Worm (Caenorhabditis elegans) whole organism, young adult: Measurements from ENCODE around the gene F15G9.2.

Experiments used
- B0019.2 ChIP-seq: fragments of 200-800 bp; sonication (Bioruptor generic); conservative IDR thresholded peaks from 2 replicates; pipeline ENCODE4 v1.3.6; 2022; ENCODE audit warnings: missing genetic modification reagents, missing genetic modification characterization, missing compliant biosample characterization
- C17E4.6 ChIP-seq: fragments of 200-800 bp; sonication (Bioruptor generic); IDR thresholded peaks from 2 replicates; pipeline ENCODE4 v1.3.6; 2022; ENCODE audit warnings: missing genetic modification reagents, missing genetic modification characterization, missing compliant biosample characterization
- K11D2.4 ChIP-seq: fragments of 200-800 bp; sonication (Bioruptor generic); IDR thresholded peaks from 2 replicates; pipeline ENCODE4 v1.3.6; 2022; ENCODE audit warnings: missing genetic modification reagents, missing genetic modification characterization, missing compliant biosample characterization
- K12H6.12 ChIP-seq: fragments of 200-800 bp; sonication (Bioruptor generic); optimal IDR thresholded peaks from 2 replicates; lab custom pipeline; 2018; ENCODE audit warnings: mild to moderate bottlenecking, missing genetic modification characterization, missing compliant biosample characterization
- T07F8.4 ChIP-seq: sonication (generic microtip); optimal IDR thresholded peaks from 2 replicates; lab custom pipeline; 2016; ENCODE audit warnings: mild to moderate bottlenecking, missing genetic modification characterization, moderate library complexity, missing compliant biosample characterization
- Y67H2A.10 ChIP-seq: fragments of 200-800 bp; sonication (Bioruptor generic); conservative IDR thresholded peaks from 2 replicates; pipeline ENCODE4 v1.3.6; 2022; ENCODE audit warnings: missing genetic modification reagents, missing genetic modification characterization, missing compliant biosample characterization
- attf-5 ChIP-seq: fragments of 200-800 bp; sonication (Bioruptor generic); optimal IDR thresholded peaks from 2 replicates; lab custom pipeline; 2018; ENCODE audit warnings: mild to moderate bottlenecking, missing genetic modification characterization, missing compliant biosample characterization
- ceh-27 ChIP-seq: fragments of 200-800 bp; sonication (Bioruptor generic); optimal IDR thresholded peaks from 2 replicates; lab custom pipeline; 2018; ENCODE audit warnings: mild to moderate bottlenecking, missing genetic modification characterization, moderate library complexity, missing compliant biosample characterization
- efl-1 ChIP-seq: fragments of 150-350 bp; optimal IDR thresholded peaks from 2 replicates; lab custom pipeline; 2014; ENCODE audit warnings: missing biosample characterization, missing genetic modification reagents, missing genetic modification characterization
- egl-18 ChIP-seq: fragments of 200-800 bp; sonication (Bioruptor generic); IDR thresholded peaks from 2 replicates; pipeline ENCODE4 v1.3.6; 2022; ENCODE audit warnings: missing genetic modification reagents, missing genetic modification characterization, missing compliant biosample characterization
- hmg-20 ChIP-seq: fragments of 200-800 bp; sonication (Bioruptor generic); IDR thresholded peaks from 2 replicates; pipeline ENCODE4 v1.3.6; 2022; ENCODE audit warnings: missing genetic modification reagents, missing genetic modification characterization, missing compliant biosample characterization
- let-526 ChIP-seq: fragments of 200-800 bp; sonication (Bioruptor generic); IDR thresholded peaks from 2 replicates; pipeline ENCODE4 v1.3.6; 2022; ENCODE audit warnings: missing genetic modification reagents, missing genetic modification characterization, missing compliant biosample characterization
- lin-26 ChIP-seq: fragments of 200-800 bp; sonication (Bioruptor generic); IDR thresholded peaks from 2 replicates; pipeline ENCODE4 v1.3.6; 2022; ENCODE audit warnings: missing genetic modification reagents, missing genetic modification characterization, missing compliant biosample characterization
- lin-40 ChIP-seq: sonication (generic microtip); optimal IDR thresholded peaks from 2 replicates; lab custom pipeline; 2016; ENCODE audit warnings: missing genetic modification characterization, mild to moderate bottlenecking, missing compliant biosample characterization, missing genotype, missing genetic modification reagents
- madf-8 ChIP-seq: fragments of 200-800 bp; sonication (Bioruptor generic); conservative IDR thresholded peaks from 2 replicates; pipeline ENCODE4 v1.3.6; 2022; ENCODE audit warnings: missing genetic modification reagents, missing genetic modification characterization, missing compliant biosample characterization
- nhr-80 ChIP-seq: sonication (generic microtip); optimal IDR thresholded peaks from 2 replicates; lab custom pipeline; 2016; ENCODE audit warnings: missing genetic modification characterization, missing compliant biosample characterization
- rpc-1 ChIP-seq, 2 experiments: fragments of 150-350 bp in 1 of 2; sonication (generic microtip) in 1 of 2; optimal IDR thresholded peaks; 2 replicates each; lab custom pipeline; 2014 to 2018; ENCODE audit warnings: missing biosample characterization in 1 of 2, missing genetic modification characterization in 1 of 2, missing genetic modification reagents in 1 of 2, missing genotype in 1 of 2
- sdz-38 ChIP-seq: sonication (generic microtip); optimal IDR thresholded peaks from 2 replicates; lab custom pipeline; 2016; ENCODE audit warnings: missing genotype, missing genetic modification characterization, missing compliant biosample characterization
- ztf-26 ChIP-seq: sonication (generic microtip); optimal IDR thresholded peaks from 2 replicates; lab custom pipeline; 2017; ENCODE audit warnings: missing genetic modification characterization, missing compliant biosample characterization

The F15G9.2 gene

ce11 chrX:9673228-9673627 is 40.3 kb downstream of the F15G9.2 start:
- peak; percentile 25 for TF ChIP-seq nhr-80 (tag; lab: Kevin White, UChicago)
- no peak for TF ChIP-seq Y67H2A.10 (GFP tag; lab: Robert Waterston, UW)
- TF ChIP-seq, all 124 proteins: peak for 1

DNA sequence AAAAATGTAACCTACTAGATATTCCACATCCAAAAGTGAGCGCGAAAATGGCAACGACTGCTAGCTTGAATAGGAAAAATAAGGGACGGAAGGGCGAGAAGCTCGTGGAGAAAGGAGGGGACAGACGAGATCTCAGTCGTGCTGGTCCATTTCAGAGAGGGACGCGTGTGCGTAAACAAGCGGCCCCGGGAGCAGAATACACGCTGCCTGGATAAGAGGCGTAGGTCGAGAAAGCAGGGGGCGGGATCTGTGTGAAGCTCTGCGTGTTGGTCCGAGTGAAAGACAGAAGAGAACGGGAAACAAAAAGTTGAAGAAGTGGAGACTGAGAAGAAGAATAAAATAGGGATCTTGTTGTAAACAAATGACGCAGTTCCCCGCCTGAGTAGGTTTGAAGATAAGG is 45.0 kb downstream of the F15G9.2 start, which contains the start of gene T14B1.1:
Gene T14B1.1 (minus strand): TSS at position 170 of the 400 bp plus-strand sequence.
- peak; percentile 28; the same call in 1 of the 2 replicates for TF ChIP-seq K11D2.4 (GFP tag; lab: Robert Waterston, UW)
- no peak for TF ChIP-seq B0019.2
- peak; percentile 63 for TF ChIP-seq K12H6.12 (tag; lab: Kevin White, UChicago)
- TF ChIP-seq C17E4.6 (GFP tag; lab: Robert Waterston, UW) = 0 out of 2 replicates have a peak, but pooled peaks have one; percentile 21
- TF ChIP-seq ceh-27 (GFP tag; lab: Kevin White, UChicago) = peak; percentile 49

ce11 chrX:9667391-9667790 is 46.1 kb downstream of the F15G9.2 start:
- TF ChIP-seq egl-18 (GFP tag; lab: Robert Waterston, UW) (no peak), lin-40 (tag; lab: Kevin White, UChicago) (peak; percentile 0), ztf-26 (tag; lab: Kevin White, UChicago) (peak; percentile 13)
- TF ChIP-seq, all 124 proteins: peak for 2

DNA sequence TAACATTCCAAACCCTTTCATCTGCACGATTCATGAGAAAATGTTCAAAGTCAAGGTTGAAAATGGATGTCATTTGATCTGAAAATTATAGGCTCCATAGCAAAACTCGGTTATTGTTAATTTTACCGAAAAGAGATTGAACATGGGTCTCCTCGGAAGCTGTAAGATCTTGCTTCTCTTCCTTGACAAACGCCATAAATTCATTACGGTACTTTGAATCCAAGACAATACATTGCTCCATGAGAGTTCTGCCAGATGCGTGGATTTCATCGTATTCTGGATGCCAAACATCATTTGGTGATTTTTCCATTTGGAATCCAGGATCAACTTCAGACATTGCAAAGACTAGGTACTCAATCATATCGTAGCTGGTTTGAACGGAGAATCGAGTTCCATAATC is 47.6 kb downstream of the F15G9.2 start:
- no peak for TF ChIP-seq rpc-1 (optimal IDR thresholded peaks at IDR 0.05; lab: Kevin White, UChicago)
- no peak for TF ChIP-seq rpc-1 (tag; optimal IDR thresholded peaks at IDR 0.05; lab: Kevin White, UChicago)
- no peak for TF ChIP-seq T07F8.4 (tag; lab: Kevin White, UChicago)
- no peak for TF ChIP-seq let-526 (GFP tag; lab: Robert Waterston, UW)
- TF ChIP-seq efl-1 (GFP tag; lab: Kevin White, UChicago) = no peak
- TF ChIP-seq hmg-20 (GFP tag; lab: Robert Waterston, UW) = no peak
- TF ChIP-seq sdz-38 = no peak
- TF ChIP-seq madf-8 (GFP tag; lab: Robert Waterston, UW) = no peak
- no peak for TF ChIP-seq lin-26
- no peak for TF ChIP-seq attf-5 (GFP tag; lab: Kevin White, UChicago)
